Worm (Caenorhabditis elegans) whole organism, L3 larva: ENCODE measurements around the gene C25B8.8.

ENCODE experiments used
- egl-27 ChIP-seq: sonication (generic microtip); optimal IDR thresholded peaks from 4 replicates; lab custom pipeline; 2017; ENCODE audit warnings: missing biosample characterization, missing genetic modification reagents, missing genetic modification characterization
- fos-1 ChIP-seq: fragments of 150-350 bp; optimal IDR thresholded peaks from 2 replicates; lab custom pipeline; 2014; ENCODE audit warnings: missing biosample characterization, missing genetic modification characterization
- nfya-1 ChIP-seq: sonication (generic microtip); optimal IDR thresholded peaks from 2 replicates; lab custom pipeline; 2017; ENCODE audit warnings: missing genetic modification characterization, mild to moderate bottlenecking, missing compliant biosample characterization, antibody characterized with exemption, moderate library complexity; ENCODE audit not compliant: insufficient read depth
- nhr-11 ChIP-seq: fragments of 150-350 bp; optimal IDR thresholded peaks from 2 replicates; lab custom pipeline; 2014; ENCODE audit warnings: missing biosample characterization, missing genetic modification characterization
- nhr-76 ChIP-seq: fragments of 150-350 bp; sonication (generic microtip); optimal IDR thresholded peaks from 5 replicates; lab custom pipeline; 2014; ENCODE audit warnings: missing biosample characterization, missing genetic modification characterization
- pqm-1 ChIP-seq: fragments of 150-350 bp; optimal IDR thresholded peaks from 2 replicates; lab custom pipeline; 2017; ENCODE audit warnings: missing biosample characterization, missing genetic modification characterization, inconsistent platforms
- unc-39 ChIP-seq: sonication (generic microtip); optimal IDR thresholded peaks from 4 replicates; lab custom pipeline; 2017; ENCODE audit warnings: missing biosample characterization, missing genetic modification characterization
- unc-62 ChIP-seq: fragments of 150-350 bp; sonication (generic microtip); optimal IDR thresholded peaks from 4 replicates; lab custom pipeline; 2014; ENCODE audit warnings: missing biosample characterization, missing genetic modification reagents, missing genetic modification characterization

ce11 chrX:6572987-6573386, 36.8 kb upstream of the C25B8.8 start:
- TF ChIP-seq nhr-76 (tag; lab: Kevin White, UChicago) (no peak), unc-39 (no peak), egl-27 (tag; lab: Kevin White, UChicago) (no peak), pqm-1 (tag; lab: Kevin White, UChicago) (no peak), fos-1 (tag; lab: Kevin White, UChicago) (no peak), nhr-11 (tag; lab: Kevin White, UChicago) (no peak), nfya-1 (tag; lab: Kevin White, UChicago) (no peak), unc-62 (GFP tag; lab: Kevin White, UChicago) (no peak)
